Fruit fly (Drosophila melanogaster) whole organism, embryonic: ENCODE data around the gene CG5104.

Source experiments
- BEAF-32 ChIP-seq: fragments of 200-800 bp; sonication (Bioruptor generic); optimal IDR thresholded peaks from 3 replicates; lab custom pipeline; 2017; ENCODE audit warnings: missing biosample characterization, missing genetic modification characterization, mild to moderate bottlenecking, moderate library complexity, missing genetic modification reagents
- BtbVII ChIP-seq: fragments of 200-800 bp; sonication (Bioruptor generic); optimal IDR thresholded peaks from 3 replicates; lab custom pipeline; 2017; ENCODE audit warnings: missing biosample characterization, mild to moderate bottlenecking, missing genetic modification characterization
- CG10462 ChIP-seq: fragments of 200-800 bp; sonication (Bioruptor generic); optimal IDR thresholded peaks from 2 replicates; lab custom pipeline; 2016; ENCODE audit warnings: missing biosample characterization, missing genetic modification characterization
- CG11093 ChIP-seq: fragments of 200-800 bp; sonication (Bioruptor generic); IDR thresholded peaks from 3 replicates; pipeline ENCODE4 v1.3.6; 2022; ENCODE audit warnings: missing biosample characterization, missing genetic modification characterization
- CG11560 ChIP-seq: fragments of 200-800 bp; sonication (Bioruptor generic); IDR thresholded peaks from 3 replicates; pipeline ENCODE4 v1.3.6; 2022; ENCODE audit warnings: missing biosample characterization, missing genetic modification characterization
- CG11695 ChIP-seq: fragments of 200-800 bp; sonication (Bioruptor generic); IDR thresholded peaks from 3 replicates; pipeline ENCODE4 v1.3.6; 2022; ENCODE audit warnings: missing biosample characterization, missing genetic modification characterization
- CG12155 ChIP-seq: fragments of 200-800 bp; sonication (Bioruptor generic); optimal IDR thresholded peaks from 3 replicates; lab custom pipeline; 2016; ENCODE audit warnings: missing biosample characterization, missing genetic modification characterization
- CG14667 ChIP-seq: fragments of 200-800 bp; sonication (Bioruptor generic); IDR thresholded peaks from 2 replicates; pipeline ENCODE4 v1.3.6; 2022; ENCODE audit warnings: missing biosample characterization, missing genetic modification characterization
- CG1529 ChIP-seq: fragments of 200-800 bp; sonication (Bioruptor generic); optimal IDR thresholded peaks from 3 replicates; lab custom pipeline; 2018; ENCODE audit warnings: missing biosample characterization, missing genetic modification characterization
- CG1603 ChIP-seq: fragments of 200-800 bp; sonication (Bioruptor generic); optimal IDR thresholded peaks from 2 replicates; lab custom pipeline; 2019; ENCODE audit warnings: missing biosample characterization, mild to moderate bottlenecking, missing genetic modification characterization, moderate library complexity
- CG17328 ChIP-seq: fragments of 200-800 bp; sonication (Bioruptor generic); IDR thresholded peaks from 2 replicates; pipeline ENCODE4 v1.3.6; 2022; ENCODE audit warnings: missing biosample characterization, missing genetic modification characterization
- CG17361 ChIP-seq: fragments of 200-800 bp; sonication (Bioruptor generic); IDR thresholded peaks from 3 replicates; pipeline ENCODE4 v1.3.6; 2022; ENCODE audit warnings: missing biosample characterization, missing genetic modification characterization
- CG17612 ChIP-seq: fragments of 200-800 bp; sonication (Bioruptor generic); IDR thresholded peaks from 2 replicates; pipeline ENCODE4 v1.3.6; 2022; ENCODE audit warnings: missing biosample characterization, missing genetic modification characterization
- CG2889 ChIP-seq: fragments of 200-800 bp; sonication (Bioruptor generic); IDR thresholded peaks from 3 replicates; pipeline ENCODE4 v1.3.6; 2022; ENCODE audit warnings: missing biosample characterization, missing genetic modification characterization
- CG34422 ChIP-seq: fragments of 200-800 bp; sonication (Bioruptor generic); IDR thresholded peaks from 3 replicates; pipeline ENCODE4 v1.3.6; 2022; ENCODE audit warnings: missing biosample characterization, missing genetic modification characterization
- CG5245 ChIP-seq: fragments of 200-800 bp; sonication (Bioruptor generic); optimal IDR thresholded peaks from 3 replicates; lab custom pipeline; 2016; ENCODE audit warnings: missing biosample characterization, missing genetic modification characterization
- CG7786 ChIP-seq: fragments of 200-800 bp; sonication (Bioruptor generic); optimal IDR thresholded peaks from 2 replicates; lab custom pipeline; 2016; ENCODE audit warnings: missing biosample characterization, missing genetic modification characterization
- CG7928 ChIP-seq: fragments of 200-800 bp; sonication (Bioruptor generic); optimal IDR thresholded peaks from 2 replicates; lab custom pipeline; 2017; ENCODE audit warnings: missing biosample characterization, mild to moderate bottlenecking, missing genetic modification characterization
- CG8290 ChIP-seq, 3 experiments: fragments of 200-800 bp; sonication (Bioruptor generic); optimal IDR thresholded peaks; 2 replicates each; lab custom pipeline; 2016 to 2019; ENCODE audit warnings: missing biosample characterization in 3 of 3, missing genetic modification characterization in 3 of 3, mild to moderate bottlenecking in 2 of 3, moderate library complexity in 1 of 3
- CrebB ChIP-seq: fragments of 200-800 bp; sonication (Bioruptor generic); optimal IDR thresholded peaks from 3 replicates; lab custom pipeline; 2018; ENCODE audit warnings: missing biosample characterization, mild to moderate bottlenecking, missing genetic modification characterization
- D19B ChIP-seq: fragments of 200-800 bp; sonication (Bioruptor generic); optimal IDR thresholded peaks from 2 replicates; lab custom pipeline; 2017; ENCODE audit warnings: missing biosample characterization, mild to moderate bottlenecking, missing genetic modification characterization
- Dek ChIP-seq: fragments of 200-800 bp; sonication (Bioruptor generic); optimal IDR thresholded peaks from 3 replicates; lab custom pipeline; 2019; ENCODE audit warnings: missing biosample characterization, mild to moderate bottlenecking, missing genetic modification characterization, moderate library complexity
- Doc2 ChIP-seq: fragments of 200-800 bp; sonication (Bioruptor generic); IDR thresholded peaks from 2 replicates; pipeline ENCODE4 v1.3.6; 2022; ENCODE audit warnings: missing biosample characterization, missing genetic modification characterization
- Doc3 ChIP-seq: fragments of 200-800 bp; sonication (Bioruptor generic); IDR thresholded peaks from 3 replicates; pipeline ENCODE4 v1.3.6; 2022; ENCODE audit warnings: missing biosample characterization, missing genetic modification characterization; ENCODE audit not compliant: partially characterized antibody
- Ets97D ChIP-seq: fragments of 200-800 bp; sonication (Bioruptor generic); optimal IDR thresholded peaks from 3 replicates; lab custom pipeline; 2016; ENCODE audit warnings: missing biosample characterization, missing genetic modification characterization
- GATAe ChIP-seq: fragments of 200-800 bp; sonication (Bioruptor generic); conservative IDR thresholded peaks from 2 replicates; pipeline ENCODE4 v1.3.6; 2022; ENCODE audit warnings: missing biosample characterization, missing genetic modification characterization
- Hand ChIP-seq: fragments of 200-800 bp; sonication (Bioruptor generic); optimal IDR thresholded peaks from 2 replicates; lab custom pipeline; 2017; ENCODE audit warnings: mild to moderate bottlenecking, missing biosample characterization, missing genetic modification reagents, missing genetic modification characterization
- Med ChIP-seq: fragments of 200-800 bp; sonication (Bioruptor generic); peaks from one replicate; lab custom pipeline; 2016; ENCODE audit warnings: missing biosample characterization, missing genetic modification characterization, mild to moderate bottlenecking, inconsistent platforms, moderate library complexity
- Nf-YA ChIP-seq: fragments of 200-800 bp; sonication (Bioruptor generic); IDR thresholded peaks from 2 replicates; pipeline ENCODE4 v1.3.6; 2022; ENCODE audit warnings: missing biosample characterization, missing genetic modification characterization
- PHDP ChIP-seq: fragments of 200-800 bp; sonication (Bioruptor generic); optimal IDR thresholded peaks from 3 replicates; lab custom pipeline; 2018; ENCODE audit warnings: missing biosample characterization, mild to moderate bottlenecking, missing genetic modification characterization, moderate library complexity
- Sox100B ChIP-seq: fragments of 200-800 bp; sonication (Bioruptor generic); optimal IDR thresholded peaks from 3 replicates; lab custom pipeline; 2018; ENCODE audit warnings: missing biosample characterization, mild to moderate bottlenecking, missing genetic modification characterization
- Sox102F ChIP-seq: fragments of 200-800 bp; sonication (Bioruptor generic); optimal IDR thresholded peaks from 2 replicates; lab custom pipeline; 2018; ENCODE audit warnings: missing biosample characterization, mild to moderate bottlenecking, missing genetic modification characterization, moderate library complexity
- Sry-δ ChIP-seq: fragments of 200-800 bp; sonication (Bioruptor generic); optimal IDR thresholded peaks from 2 replicates; lab custom pipeline; 2016; ENCODE audit warnings: missing biosample characterization, missing genetic modification characterization
- Trl ChIP-seq, 3 experiments: fragments of >200 bp in 2 of 3; fragments of 200-800 bp in 1 of 3; sonication (Bioruptor generic) in 1 of 3; optimal IDR thresholded peaks; 2 replicates in 1 of 3; 3 replicates in 2 of 3; lab custom pipeline; 2016 to 2017; ENCODE audit warnings: missing biosample characterization in 1 of 3, missing genetic modification characterization in 1 of 3
- Usf ChIP-seq: fragments of 200-800 bp; sonication (Bioruptor generic); optimal IDR thresholded peaks from 2 replicates; lab custom pipeline; 2017; ENCODE audit warnings: missing genotype, missing biosample characterization, missing genetic modification characterization
- da ChIP-seq: fragments of 200-800 bp; sonication (Bioruptor generic); optimal IDR thresholded peaks from 2 replicates; lab custom pipeline; 2016; ENCODE audit warnings: missing biosample characterization, missing genetic modification characterization
- disco-r ChIP-seq: fragments of 200-800 bp; sonication (Bioruptor generic); optimal IDR thresholded peaks from 2 replicates; lab custom pipeline; 2016; ENCODE audit warnings: missing biosample characterization, missing genetic modification characterization
- fru ChIP-seq: fragments of >200 bp; optimal IDR thresholded peaks from 2 replicates; lab custom pipeline; 2017
- jing ChIP-seq: fragments of 200-800 bp; sonication (Bioruptor generic); optimal IDR thresholded peaks from 2 replicates; lab custom pipeline; 2018; ENCODE audit warnings: missing biosample characterization, mild to moderate bottlenecking, missing genetic modification characterization
- lov ChIP-seq, 2 experiments: fragments of 200-800 bp in 1 of 2; fragments of >200 bp in 1 of 2; sonication (Bioruptor generic) in 1 of 2; IDR thresholded peaks in 1 of 2; optimal IDR thresholded peaks in 1 of 2; 2 replicates in 1 of 2; 3 replicates in 1 of 2; pipeline versions ENCODE4 v1.3.6 to Lab custom; 2017 to 2022; ENCODE audit warnings: missing biosample characterization in 1 of 2, missing genetic modification characterization in 1 of 2
- nau ChIP-seq: fragments of 200-800 bp; sonication (Bioruptor generic); optimal IDR thresholded peaks from 3 replicates; lab custom pipeline; 2017; ENCODE audit warnings: missing biosample characterization, mild to moderate bottlenecking, missing genetic modification characterization, missing genetic modification reagents
- nmo ChIP-seq: fragments of 200-800 bp; sonication (Bioruptor generic); optimal IDR thresholded peaks from 2 replicates; lab custom pipeline; 2018; ENCODE audit warnings: missing biosample characterization, mild to moderate bottlenecking, missing genetic modification characterization, moderate library complexity
- pfk ChIP-seq: fragments of 200-800 bp; sonication (Bioruptor generic); optimal IDR thresholded peaks from 2 replicates; lab custom pipeline; 2018; ENCODE audit warnings: missing biosample characterization, mild to moderate bottlenecking, missing genetic modification characterization, moderate library complexity
- phol ChIP-seq: fragments of 200-800 bp; sonication (Bioruptor generic); optimal IDR thresholded peaks from 3 replicates; lab custom pipeline; 2018; ENCODE audit warnings: missing biosample characterization, mild to moderate bottlenecking, missing genetic modification characterization, moderate library complexity
- sima ChIP-seq: fragments of 200-800 bp; sonication (Bioruptor generic); optimal IDR thresholded peaks from 2 replicates; lab custom pipeline; 2016; ENCODE audit warnings: missing biosample characterization, missing genetic modification characterization
- sna ChIP-seq: fragments of 200-800 bp; sonication (Bioruptor generic); IDR thresholded peaks from 2 replicates; pipeline ENCODE4 v1.3.6; 2022; ENCODE audit warnings: missing biosample characterization, missing genetic modification characterization; ENCODE audit not compliant: partially characterized antibody
- tll ChIP-seq, 2 experiments: fragments of 200-800 bp in 1 of 2; fragments of >200 bp in 1 of 2; sonication (Bioruptor generic) in 1 of 2; optimal IDR thresholded peaks; 2 replicates each; lab custom pipeline; 2017 to 2019; ENCODE audit warnings: missing biosample characterization in 2 of 2, missing genetic modification characterization in 2 of 2, mild to moderate bottlenecking in 1 of 2, moderate library complexity in 1 of 2
- zen2 ChIP-seq: fragments of 200-800 bp; sonication (Bioruptor generic); IDR thresholded peaks from 3 replicates; pipeline ENCODE4 v1.3.6; 2022; ENCODE audit warnings: missing biosample characterization, missing genetic modification characterization; ENCODE audit not compliant: partially characterized antibody

The CG5104 gene

dm6 chr3L:20526196-20526740 lies 5.5 kb downstream of the CG5104 start, which contains the start of gene Nubp2 (continued):
- no peak for TF ChIP-seq lov (optimal IDR thresholded peaks at IDR 0.05; lab: Kevin White, UChicago)
- no peak for TF ChIP-seq lov (GFP tag; IDR thresholded peaks at IDR 0.05; lab: Robert Waterston, UW)
- TF ChIP-seq nmo (GFP tag; lab: Kevin White, UChicago), result peak; percentile 98
- peak; percentile 93 for TF ChIP-seq CG8290 (GFP tag; optimal IDR thresholded peaks at IDR 0.05; lab: Kevin White, UChicago)
- peak; percentile 86 to 90 for TF ChIP-seq CG8290 (tag; optimal IDR thresholded peaks at IDR 0.05; lab: Kevin White, UChicago)
- TF ChIP-seq CG34422 (GFP tag; lab: Robert Waterston, UW), result peak; percentile 91
- TF ChIP-seq Nf-YA (GFP tag; lab: Robert Waterston, UW), result peak; percentile 78
- TF ChIP-seq sna (GFP tag; lab: Robert Waterston, UW), result 0 out of 2 replicates have a peak, but pooled peaks have one; percentile 6
- TF ChIP-seq D19B, result peak; percentile 89
- peak; percentile 94 for TF ChIP-seq Sox100B
- peak; percentile 90 for TF ChIP-seq CG7786
- peak; percentile 96 for TF ChIP-seq PHDP (tag; lab: Kevin White, UChicago)
- no peak for TF ChIP-seq fru (lab: Kevin White, UChicago)
- TF ChIP-seq sima (GFP tag; lab: Kevin White, UChicago), result peak; percentile 70
- peak; percentile 91 for TF ChIP-seq BtbVII
- peak; percentile 91 for TF ChIP-seq CG10462
- peak; percentile 83 for TF ChIP-seq Hand (GFP tag; lab: Kevin White, UChicago)
- TF ChIP-seq da (GFP tag; lab: Kevin White, UChicago), result peak; percentile 86
- TF ChIP-seq Ets97D (GFP tag; lab: Kevin White, UChicago), result peak; percentile 84
- peak; percentile 89 for TF ChIP-seq CG1529 (GFP tag; lab: Kevin White, UChicago)
- no peak for TF ChIP-seq Trl (optimal IDR thresholded peaks at IDR 0.05; lab: Kevin White, UChicago)
- TF ChIP-seq Trl (GFP tag; optimal IDR thresholded peaks at IDR 0.05; lab: Kevin White, UChicago), result peak; percentile 92
- peak; percentile 90 for TF ChIP-seq GATAe (GFP tag; lab: Robert Waterston, UW)
- no peak for TF ChIP-seq Doc3 (GFP tag; lab: Robert Waterston, UW)
- TF ChIP-seq CG2889 (GFP tag; lab: Robert Waterston, UW), result no peak; the same call in 1 of the 3 replicates
- peak; percentile 69 for TF ChIP-seq BEAF-32 (GFP tag; lab: Kevin White, UChicago)
- TF ChIP-seq jing (GFP tag; lab: Kevin White, UChicago), result peak; percentile 85
- peak; percentile 86 for TF ChIP-seq CG1603 (tag; lab: Kevin White, UChicago)
- peak; percentile 82 to 88 for TF ChIP-seq tll (GFP tag; optimal IDR thresholded peaks at IDR 0.05; lab: Kevin White, UChicago)
- peak; percentile 94 for TF ChIP-seq Sox102F (GFP tag; lab: Kevin White, UChicago)
- TF ChIP-seq pfk (GFP tag; lab: Kevin White, UChicago), result peak; percentile 39
- TF ChIP-seq nau (GFP tag; lab: Kevin White, UChicago), result peak; percentile 87
- TF ChIP-seq Dek (tag; lab: Kevin White, UChicago), result peak; percentile 95
- peak; percentile 91 for TF ChIP-seq CG5245
- TF ChIP-seq phol (tag; lab: Kevin White, UChicago), result peak; percentile 98
- TF ChIP-seq Doc2, result no peak; the same call in none of the 2 replicates
- TF ChIP-seq CG11695 (GFP tag; lab: Robert Waterston, UW), result peak; percentile 90
- TF ChIP-seq Usf (GFP tag; lab: Kevin White, UChicago), result peak; percentile 93
- TF ChIP-seq CG11560 (tag; lab: Robert Waterston, UW), result peak; percentile 83
- peak; percentile 98 for TF ChIP-seq Med (GFP tag; lab: Kevin White, UChicago)
- peak; percentile 89 for TF ChIP-seq CG14667
- TF ChIP-seq CG7928 (GFP tag; lab: Kevin White, UChicago), result peak; percentile 96
- TF ChIP-seq disco-r (GFP tag; lab: Kevin White, UChicago), result peak; percentile 82
- TF ChIP-seq CG11093 (GFP tag; lab: Robert Waterston, UW), result peak; percentile 92
- TF ChIP-seq CG17612, result peak; percentile 84
- peak; percentile 71 for TF ChIP-seq Sry-δ (GFP tag; lab: Kevin White, UChicago)
- peak; percentile 96 for TF ChIP-seq CG12155 (GFP tag; lab: Kevin White, UChicago)
- no peak for TF ChIP-seq zen2 (GFP tag; lab: Robert Waterston, UW)
- TF ChIP-seq CrebB, result peak; percentile 87
- peak; percentile 99 for TF ChIP-seq CG17361
- TF ChIP-seq CG17328 (GFP tag; lab: Robert Waterston, UW), result peak; percentile 81
